Worm (Caenorhabditis elegans) whole organism, mixed stage, embryonic: ENCODE measurements around the gene rab-33.

ENCODE experiments used
- ceh-43 ChIP-seq: fragments of 200-800 bp; sonication (Bioruptor generic); optimal IDR thresholded peaks from 2 replicates; lab custom pipeline; 2018; ENCODE audit warnings: mild to moderate bottlenecking, missing genetic modification characterization, moderate library complexity, missing compliant biosample characterization
- elt-3 ChIP-seq: fragments of 150-350 bp; optimal IDR thresholded peaks from 2 replicates; lab custom pipeline; 2014; ENCODE audit warnings: missing biosample characterization, missing genetic modification characterization
- lsy-2 ChIP-seq: fragments of 150-350 bp; optimal IDR thresholded peaks from 2 replicates; lab custom pipeline; 2014; ENCODE audit warnings: missing biosample characterization, missing genetic modification characterization
- mab-5 ChIP-seq: fragments of 150-350 bp; optimal IDR thresholded peaks from 2 replicates; lab custom pipeline; 2014; ENCODE audit warnings: missing biosample characterization, missing genetic modification characterization
- nhr-237 ChIP-seq: fragments of 150-350 bp; optimal IDR thresholded peaks from 2 replicates; lab custom pipeline; 2014; ENCODE audit warnings: missing biosample characterization, missing genetic modification characterization
- pha-4 ChIP-seq: fragments of 150-350 bp; optimal IDR thresholded peaks from 2 replicates; lab custom pipeline; 2018; ENCODE audit warnings: missing biosample characterization, missing genetic modification reagents, missing genetic modification characterization
- unc-39 ChIP-seq: fragments of 150-350 bp; optimal IDR thresholded peaks from 2 replicates; lab custom pipeline; 2014; ENCODE audit warnings: missing biosample characterization, missing genetic modification characterization
- unc-62 ChIP-seq: fragments of 150-350 bp; optimal IDR thresholded peaks from 2 replicates; lab custom pipeline; 2014; ENCODE audit warnings: missing biosample characterization, missing genetic modification reagents, missing genetic modification characterization

DNA sequence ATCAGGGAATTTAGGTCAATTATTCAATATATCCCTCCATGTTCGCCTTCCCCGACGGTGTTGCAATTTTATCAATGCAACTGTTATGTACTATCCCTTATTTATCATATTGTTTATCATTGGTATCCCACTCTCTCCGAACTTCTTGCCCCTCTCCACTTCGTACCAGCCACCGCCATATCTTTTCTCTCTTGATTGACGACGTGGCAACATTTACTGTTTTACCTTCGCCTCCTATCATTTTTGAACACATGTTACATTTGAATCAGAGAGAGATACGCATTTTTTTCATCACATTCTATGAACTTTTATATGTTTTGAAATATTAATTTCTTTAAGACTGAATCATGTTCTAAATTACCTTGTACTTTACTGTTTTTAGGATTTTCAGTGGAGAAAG lies 17.2 kb downstream of the rab-33 start:
- TF ChIP-seq mab-5 (tag; lab: Kevin White, UChicago) = no peak
- no peak for TF ChIP-seq nhr-237 (tag; lab: Kevin White, UChicago)
- no peak for TF ChIP-seq unc-62 (GFP tag; lab: Kevin White, UChicago)
- no peak for TF ChIP-seq unc-39 (tag; lab: Kevin White, UChicago)
- no peak for TF ChIP-seq lsy-2 (tag; lab: Kevin White, UChicago)
- TF ChIP-seq pha-4 (tag; lab: Kevin White, UChicago) = no peak
- TF ChIP-seq elt-3 (tag; lab: Kevin White, UChicago) = no peak
- TF ChIP-seq ceh-43 = no peak
